Worm (Caenorhabditis elegans) whole organism, young adult: ENCODE results near the gene F42G4.2.

Experiments
- akir-1 ChIP-seq: fragments of 200-800 bp; sonication (Bioruptor generic); optimal IDR thresholded peaks from 2 replicates; lab custom pipeline; 2018; ENCODE audit warnings: mild to moderate bottlenecking, missing genetic modification characterization, moderate library complexity, missing compliant biosample characterization
- efl-1 ChIP-seq: fragments of 150-350 bp; optimal IDR thresholded peaks from 2 replicates; lab custom pipeline; 2014; ENCODE audit warnings: missing biosample characterization, missing genetic modification reagents, missing genetic modification characterization
- nhr-120 ChIP-seq: fragments of 200-800 bp; sonication (Bioruptor generic); IDR thresholded peaks from 2 replicates; pipeline ENCODE4 v1.3.6; 2022; ENCODE audit warnings: missing genetic modification characterization, missing compliant biosample characterization
- ztf-25 ChIP-seq: fragments of 200-800 bp; sonication (Bioruptor generic); IDR thresholded peaks from 2 replicates; pipeline ENCODE4 v1.3.6; 2022; ENCODE audit warnings: missing genetic modification reagents, missing genetic modification characterization, missing compliant biosample characterization

DNA sequence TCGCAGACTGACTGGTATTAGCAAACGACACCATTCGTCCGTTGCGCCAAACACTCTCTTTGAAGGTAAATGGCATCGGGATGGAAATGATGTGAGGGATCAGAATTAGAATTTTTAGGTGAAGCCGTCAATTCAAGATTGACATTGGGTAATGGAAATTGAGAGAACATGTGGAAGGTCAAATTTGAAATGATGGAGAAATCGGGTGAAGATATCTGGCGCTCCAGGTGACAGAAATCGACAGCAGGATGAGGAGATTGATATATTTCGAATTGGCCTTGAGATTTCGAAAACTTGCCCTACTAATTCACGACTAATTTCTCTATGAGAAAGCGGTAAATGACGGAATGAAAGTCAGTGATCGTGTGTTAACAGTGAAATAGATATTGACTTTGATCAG, 25.2 kb upstream of the F42G4.2 start:
- TF ChIP-seq akir-1 (GFP tag; lab: Kevin White, UChicago) (no peak), ztf-25 (GFP tag; lab: Robert Waterston, UW) (no peak), nhr-120 (GFP tag; lab: Robert Waterston, UW) (no peak), efl-1 (no peak)
